Worm (Caenorhabditis elegans): ENCODE data around the gene C16A11.3.

C16A11.3 gene

DNA sequence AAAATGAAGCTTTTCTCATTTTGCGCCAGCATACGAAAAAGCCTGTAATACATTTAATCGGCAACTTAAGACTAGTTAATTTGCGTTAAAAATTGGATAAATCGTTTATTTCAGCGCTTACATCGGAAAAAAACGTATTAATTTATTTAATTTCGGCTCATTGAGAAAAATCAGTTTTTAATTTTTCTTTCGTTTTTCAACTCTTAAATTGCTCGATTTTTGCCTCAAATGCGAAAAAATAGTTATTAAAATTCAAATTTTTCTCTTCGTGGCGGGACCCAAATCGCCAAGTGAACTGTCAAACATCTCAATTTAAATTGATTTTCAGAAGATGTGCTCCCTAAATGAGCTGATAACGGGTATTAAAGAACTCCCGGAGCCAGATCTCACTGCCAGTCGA is 6.4 kb upstream of the C16A11.3 start, which contains the start of gene C16A11.5:
C16A11.5 (plus strand) TSS at position 323 of the 400 bp plus-strand sequence.
- no peak for TF ChIP-seq mls-2 (tag; optimal IDR thresholded peaks at IDR 0.05)
- no peak for TF ChIP-seq ceh-83 (GFP tag; optimal IDR thresholded peaks at IDR 0.05)
- TF ChIP-seq ces-1 (GFP tag; optimal IDR thresholded peaks at IDR 0.05): no peak
- TF ChIP-seq unc-62 (GFP tag; optimal IDR thresholded peaks at IDR 0.05): no peak
- TF ChIP-seq ceh-39 (tag; optimal IDR thresholded peaks at IDR 0.05): no peak
- TF ChIP-seq mep-1 (tag; optimal IDR thresholded peaks at IDR 0.05): no peak

- no peak for TF ChIP-seq lin-13 (tag; optimal IDR thresholded peaks at IDR 0.05)
- no peak for TF ChIP-seq nhr-237 (tag; optimal IDR thresholded peaks at IDR 0.05)
- no peak for TF ChIP-seq ceh-43 (GFP tag; optimal IDR thresholded peaks at IDR 0.05)
- TF ChIP-seq unc-62 (GFP tag; optimal IDR thresholded peaks at IDR 0.05): no peak
- no peak for TF ChIP-seq zip-8 (tag; optimal IDR thresholded peaks at IDR 0.05)
- no peak for TF ChIP-seq bed-3 (GFP tag; optimal IDR thresholded peaks at IDR 0.05)
- no peak for TF ChIP-seq nhr-2 (tag; optimal IDR thresholded peaks at IDR 0.05)
- TF ChIP-seq elt-3 (tag; optimal IDR thresholded peaks at IDR 0.05): no peak
Measured at ce11 chrII:4226598-4227096, 2.7 kb upstream of the C16A11.3 start, which contains the start of gene C16A11.4. Gene C16A11.4 (plus strand): TSS chrII:4227046.

ce11 chrII:4228112-4228770 is 1.1 kb upstream of the C16A11.3 start:
- TF ChIP-seq unc-120 (tag; optimal IDR thresholded peaks at IDR 0.05; ENCODE audit: poor library complexity, severe bottlenecking): no peak
- no peak for TF ChIP-seq lin-32 (GFP tag; optimal IDR thresholded peaks at IDR 0.05)
- TF ChIP-seq pha-4 (tag; optimal IDR thresholded peaks at IDR 0.05): no peak
- TF ChIP-seq nhr-12 (tag; optimal IDR thresholded peaks at IDR 0.05): no peak
- no peak for TF ChIP-seq ztf-11 (tag; optimal IDR thresholded peaks at IDR 0.05)
- TF ChIP-seq unc-62 (GFP tag; optimal IDR thresholded peaks at IDR 0.05): no peak
- no peak for TF ChIP-seq zip-8 (tag; optimal IDR thresholded peaks at IDR 0.05)
- TF ChIP-seq cnd-1 (tag; optimal IDR thresholded peaks at IDR 0.05): no peak
- no peak for TF ChIP-seq ceh-39 (tag; optimal IDR thresholded peaks at IDR 0.05)
- TF ChIP-seq mep-1 (tag; optimal IDR thresholded peaks at IDR 0.05): no peak
- no peak for TF ChIP-seq nhr-28 (tag; optimal IDR thresholded peaks at IDR 0.05)
- TF ChIP-seq lsy-2 (tag; optimal IDR thresholded peaks at IDR 0.05): no peak
- TF ChIP-seq M03D4.4 (tag; optimal IDR thresholded peaks at IDR 0.05): no peak
- no peak for TF ChIP-seq flh-1 (GFP tag; optimal IDR thresholded peaks at IDR 0.05)
- no peak for TF ChIP-seq sem-2 (GFP tag; optimal IDR thresholded peaks at IDR 0.05)
- no peak for TF ChIP-seq nhr-2 (tag; optimal IDR thresholded peaks at IDR 0.05)
- no peak for TF ChIP-seq ham-2 (GFP tag; optimal IDR thresholded peaks at IDR 0.05)
- TF ChIP-seq mab-5 (tag; optimal IDR thresholded peaks at IDR 0.05): no peak
- no peak for TF ChIP-seq drap-1 (GFP tag; optimal IDR thresholded peaks at IDR 0.05)
- no peak for TF ChIP-seq tbx-8 (GFP tag; optimal IDR thresholded peaks at IDR 0.05)

ce11 chrII:4230816-4231435 is 1.6 kb downstream of the C16A11.3 start, which contains the start of gene C16A11.10:
Gene C16A11.10 (plus strand): TSS chrII:4231385.
- TF ChIP-seq zip-8 (tag; optimal IDR thresholded peaks at IDR 0.05) (no peak), ceh-83 (GFP tag; optimal IDR thresholded peaks at IDR 0.05) (no peak), drap-1 (GFP tag; optimal IDR thresholded peaks at IDR 0.05) (no peak), pha-4 (tag; optimal IDR thresholded peaks at IDR 0.05) (no peak), lsy-2 (tag; optimal IDR thresholded peaks at IDR 0.05) (no peak), nhr-12 (tag; optimal IDR thresholded peaks at IDR 0.05) (no peak), mep-1 (tag; optimal IDR thresholded peaks at IDR 0.05) (no peak), snpc-4 (tag; optimal IDR thresholded peaks at IDR 0.05) (no peak), lin-32 (GFP tag; optimal IDR thresholded peaks at IDR 0.05) (no peak), tbx-8 (GFP tag; optimal IDR thresholded peaks at IDR 0.05) (no peak), elt-1 (tag; optimal IDR thresholded peaks at IDR 0.05; ENCODE audit: borderline replicate concordance, insufficient read depth) (no peak)

DNA sequence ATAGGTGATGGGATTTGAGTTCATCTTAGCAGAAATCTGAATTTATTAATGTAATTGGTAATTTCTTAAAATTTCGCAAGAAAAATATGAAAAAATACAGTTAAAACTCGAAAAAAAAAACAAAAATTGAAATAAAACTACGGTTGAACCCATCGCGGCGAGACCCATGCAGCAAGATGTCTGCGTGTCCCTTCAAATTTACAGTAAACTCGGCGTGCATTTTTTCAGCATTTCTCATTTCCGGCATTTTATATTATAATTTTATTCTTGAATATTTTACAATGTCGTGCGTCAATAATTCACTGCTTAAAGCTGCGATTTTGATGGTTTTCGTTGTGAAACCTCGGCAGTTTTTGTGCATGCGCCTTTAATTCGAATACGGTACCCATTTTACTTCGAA is 6.6 kb downstream of the C16A11.3 start, which contains the start of gene fbxc-43:
fbxc-43 (minus strand) TSS at position 38 of the 400 bp plus-strand sequence.
- no peak for TF ChIP-seq lsy-2 (tag; optimal IDR thresholded peaks at IDR 0.05)
- TF ChIP-seq ham-2 (GFP tag; optimal IDR thresholded peaks at IDR 0.05): no peak
- no peak for TF ChIP-seq ztf-11 (tag; optimal IDR thresholded peaks at IDR 0.05)
- TF ChIP-seq mep-1 (tag; optimal IDR thresholded peaks at IDR 0.05): no peak
- no peak for TF ChIP-seq tbx-8 (GFP tag; optimal IDR thresholded peaks at IDR 0.05)
- TF ChIP-seq zip-8 (tag; optimal IDR thresholded peaks at IDR 0.05): no peak
- TF ChIP-seq elt-1 (tag; optimal IDR thresholded peaks at IDR 0.05; ENCODE audit: borderline replicate concordance, insufficient read depth): no peak
- TF ChIP-seq ceh-43 (GFP tag; optimal IDR thresholded peaks at IDR 0.05): no peak
- no peak for TF ChIP-seq sem-2 (GFP tag; optimal IDR thresholded peaks at IDR 0.05)
